Fruit fly (Drosophila melanogaster) whole organism, pupa: ENCODE measurements around the gene CG43345.

ENCODE experiments used
- CG10348 ChIP-seq: fragments of 200-800 bp; sonication (Bioruptor generic); IDR thresholded peaks from 2 replicates; pipeline ENCODE4 v1.3.6; 2022; ENCODE audit warnings: missing biosample characterization, missing genetic modification characterization
- CG12605 ChIP-seq: fragments of 200-800 bp; sonication (Bioruptor generic); IDR thresholded peaks from 2 replicates; pipeline ENCODE4 v1.3.6; 2022; ENCODE audit warnings: missing biosample characterization, missing genetic modification characterization
- CG13204 ChIP-seq: fragments of 200-800 bp; sonication (Bioruptor generic); optimal IDR thresholded peaks from 2 replicates; lab custom pipeline; 2018; ENCODE audit warnings: missing biosample characterization, mild to moderate bottlenecking, missing genetic modification characterization, moderate library complexity
- CG14655 ChIP-seq: fragments of 200-800 bp; sonication (Bioruptor generic); optimal IDR thresholded peaks from 3 replicates; lab custom pipeline; 2017; ENCODE audit warnings: mild to moderate bottlenecking, missing biosample characterization, missing genetic modification reagents, missing genetic modification characterization
- CG15710 ChIP-seq: fragments of 200-800 bp; sonication (Bioruptor generic); optimal IDR thresholded peaks from 2 replicates; lab custom pipeline; 2018; ENCODE audit warnings: missing biosample characterization, mild to moderate bottlenecking, missing genetic modification characterization, moderate library complexity
- CG17806 ChIP-seq: fragments of 200-800 bp; sonication (Bioruptor generic); optimal IDR thresholded peaks from 2 replicates; lab custom pipeline; 2018; ENCODE audit warnings: missing biosample characterization, mild to moderate bottlenecking, missing genetic modification characterization, moderate library complexity
- CG32121 ChIP-seq: fragments of 200-800 bp; sonication (Bioruptor generic); IDR thresholded peaks from 2 replicates; pipeline ENCODE4 v1.3.6; 2022; ENCODE audit warnings: missing biosample characterization, missing genetic modification characterization
- CG34367 ChIP-seq: fragments of 200-800 bp; sonication (Bioruptor generic); optimal IDR thresholded peaks from 2 replicates; lab custom pipeline; 2018; ENCODE audit warnings: missing biosample characterization, mild to moderate bottlenecking, missing genetic modification characterization
- CG4496 ChIP-seq: fragments of 200-800 bp; sonication (Bioruptor generic); IDR thresholded peaks from 3 replicates; pipeline ENCODE4 v1.3.6; 2022; ENCODE audit warnings: missing biosample characterization, missing genetic modification characterization
- CG8159 ChIP-seq: fragments of 200-800 bp; sonication (Bioruptor generic); optimal IDR thresholded peaks from 3 replicates; lab custom pipeline; 2018; ENCODE audit warnings: missing biosample characterization, mild to moderate bottlenecking, missing genetic modification characterization, moderate library complexity
- CG8301 ChIP-seq: fragments of 200-800 bp; sonication (Bioruptor generic); optimal IDR thresholded peaks from 2 replicates; lab custom pipeline; 2018; ENCODE audit warnings: missing biosample characterization, mild to moderate bottlenecking, missing genetic modification characterization
- CG9948 ChIP-seq: fragments of 200-800 bp; sonication (Bioruptor generic); optimal IDR thresholded peaks from 2 replicates; lab custom pipeline; 2018; ENCODE audit warnings: missing biosample characterization, mild to moderate bottlenecking, missing genetic modification characterization, moderate library complexity
- D1 ChIP-seq: fragments of 200-800 bp; sonication (Bioruptor generic); optimal IDR thresholded peaks from 2 replicates; lab custom pipeline; 2018; ENCODE audit warnings: missing biosample characterization, mild to moderate bottlenecking, missing genetic modification characterization, moderate library complexity
- EcR ChIP-seq: fragments of 200-800 bp; sonication (Bioruptor generic); optimal IDR thresholded peaks from 3 replicates; lab custom pipeline; 2019; ENCODE audit warnings: missing biosample characterization, missing genetic modification characterization, mild to moderate bottlenecking, moderate library complexity, missing genetic modification reagents
- Ets98B ChIP-seq: fragments of 200-800 bp; sonication (Bioruptor generic); IDR thresholded peaks from 2 replicates; pipeline ENCODE4 v1.3.6; 2022; ENCODE audit warnings: missing biosample characterization, missing genetic modification characterization
- Pif1A ChIP-seq: fragments of 200-800 bp; sonication (Bioruptor generic); optimal IDR thresholded peaks from 3 replicates; lab custom pipeline; 2016; ENCODE audit warnings: missing biosample characterization, missing genetic modification characterization
- Pif1B ChIP-seq: fragments of 200-800 bp; sonication (Bioruptor generic); optimal IDR thresholded peaks from 3 replicates; lab custom pipeline; 2016; ENCODE audit warnings: missing biosample characterization, missing genetic modification characterization
- Snoo ChIP-seq: fragments of 200-800 bp; sonication (Bioruptor generic); optimal IDR thresholded peaks from 3 replicates; lab custom pipeline; 2017; ENCODE audit warnings: missing biosample characterization, mild to moderate bottlenecking, missing genetic modification characterization, inconsistent platforms
- fd96Ca ChIP-seq: fragments of 200-800 bp; sonication (Bioruptor generic); IDR thresholded peaks from 3 replicates; pipeline ENCODE4 v1.3.6; 2022; ENCODE audit warnings: missing biosample characterization, missing genetic modification characterization
- gl ChIP-seq: fragments of 200-800 bp; sonication (Bioruptor generic); optimal IDR thresholded peaks from 2 replicates; lab custom pipeline; 2018; ENCODE audit warnings: missing biosample characterization, mild to moderate bottlenecking, missing genetic modification characterization
- rn ChIP-seq: fragments of 200-800 bp; sonication (Bioruptor generic); IDR thresholded peaks from 2 replicates; pipeline ENCODE4 v1.3.6; 2022; ENCODE audit warnings: missing biosample characterization, missing genetic modification characterization

CG43345 gene

dm6 chr2L:21168295-21169159 lies at the start of gene CG43345, which contains the start of the genes mAcon1 and CG43346:
Gene CG43345 (minus strand): TSS chr2L:21168581.
Gene mAcon1 (plus strand): TSS chr2L:21168570.
Gene CG43346 (minus strand): TSS chr2L:21168581.
- no peak for TF ChIP-seq Pif1B
- TF ChIP-seq CG10348 (GFP tag; lab: Robert Waterston, UW), result 0 out of 2 replicates have a peak, but pooled peaks have one; percentile 42
- peak; percentile 80 for TF ChIP-seq CG15710 (tag; lab: Kevin White, UChicago)
- no peak for TF ChIP-seq CG12605 (GFP tag; lab: Robert Waterston, UW)
- TF ChIP-seq CG4496, result peak; percentile 34; the same call in 1 of the 3 replicates
- peak; percentile 66 for TF ChIP-seq CG8301 (tag; lab: Kevin White, UChicago)
- peak; percentile 39 for TF ChIP-seq CG32121 (GFP tag; lab: Robert Waterston, UW)
- peak; percentile 76 for TF ChIP-seq CG8159 (tag; lab: Kevin White, UChicago)
- peak; percentile 52 for TF ChIP-seq CG17806 (tag; lab: Kevin White, UChicago)
- no peak for TF ChIP-seq rn (GFP tag; lab: Robert Waterston, UW)
- TF ChIP-seq Pif1A, result no peak
- no peak for TF ChIP-seq Ets98B
- no peak for TF ChIP-seq CG34367
- no peak for TF ChIP-seq CG13204 (GFP tag; lab: Kevin White, UChicago)
- TF ChIP-seq CG9948 (tag; lab: Kevin White, UChicago), result peak; percentile 62
- peak; percentile 71 for TF ChIP-seq fd96Ca (GFP tag; lab: Robert Waterston, UW)
- no peak for TF ChIP-seq D1 (tag; lab: Kevin White, UChicago)
- TF ChIP-seq EcR, result no peak
- no peak for TF ChIP-seq CG14655 (GFP tag; lab: Kevin White, UChicago)
- peak; percentile 68 for TF ChIP-seq Snoo (tag; lab: Kevin White, UChicago)
- peak; percentile 17 for TF ChIP-seq gl

- TF ChIP-seq D1 (tag; lab: Kevin White, UChicago), result peak; percentile 17
- TF ChIP-seq CG32121 (GFP tag; lab: Robert Waterston, UW), result peak; percentile 24; the same call in 1 of the 2 replicates
- TF ChIP-seq CG4496, result peak; percentile 51; the same call in 1 of the 3 replicates
- no peak for TF ChIP-seq Pif1A
- peak; percentile 35 for TF ChIP-seq Snoo (tag; lab: Kevin White, UChicago)
- TF ChIP-seq CG12605 (GFP tag; lab: Robert Waterston, UW), result no peak; the same call in 1 of the 2 replicates
- no peak for TF ChIP-seq CG8159 (tag; lab: Kevin White, UChicago)
- no peak for TF ChIP-seq EcR
- TF ChIP-seq Ets98B, result peak; percentile 38; the same call in 1 of the 2 replicates
- TF ChIP-seq Pif1B, result no peak
These were observed 46.6 kb upstream of the CG43345 start for dm6 chr2L:21214961-21215362.

dm6 chr2L:21206193-21206592 lies 37.8 kb upstream of the CG43345 start, which contains the start of gene clumsy:
Gene clumsy (plus strand): TSS chr2L:21206493.
- TF ChIP-seq CG4496 (0 out of 3 replicates have a peak, but pooled peaks have one; percentile 23), CG34367 (no peak)

dm6 chr2L:21202702-21203101 lies 34.3 kb upstream of the CG43345 start, which contains the start of gene CG31988:
Gene CG31988 (minus strand): TSS chr2L:21202802.
- TF ChIP-seq CG8159 (tag; lab: Kevin White, UChicago) (no peak), CG34367 (no peak), fd96Ca (GFP tag; lab: Robert Waterston, UW) (no peak), Pif1A (no peak), CG14655 (GFP tag; lab: Kevin White, UChicago) (no peak), CG8301 (tag; lab: Kevin White, UChicago) (no peak), D1 (tag; lab: Kevin White, UChicago) (no peak), CG13204 (GFP tag; lab: Kevin White, UChicago) (no peak), rn (GFP tag; lab: Robert Waterston, UW) (no peak), CG15710 (tag; lab: Kevin White, UChicago) (no peak)

- TF ChIP-seq Ets98B, result no peak
- no peak for TF ChIP-seq CG15710 (tag; lab: Kevin White, UChicago)
- TF ChIP-seq EcR, result no peak
- no peak for TF ChIP-seq CG32121 (GFP tag; lab: Robert Waterston, UW)
- no peak for TF ChIP-seq CG12605 (GFP tag; lab: Robert Waterston, UW)
- no peak for TF ChIP-seq fd96Ca (GFP tag; lab: Robert Waterston, UW)
- TF ChIP-seq CG8301 (tag; lab: Kevin White, UChicago), result no peak
- TF ChIP-seq CG17806 (tag; lab: Kevin White, UChicago), result no peak
- TF ChIP-seq CG13204 (GFP tag; lab: Kevin White, UChicago), result no peak
- TF ChIP-seq rn (GFP tag; lab: Robert Waterston, UW), result no peak
- no peak for TF ChIP-seq CG9948 (tag; lab: Kevin White, UChicago)
- no peak for TF ChIP-seq CG14655 (GFP tag; lab: Kevin White, UChicago)
- TF ChIP-seq CG34367, result no peak
- TF ChIP-seq CG8159 (tag; lab: Kevin White, UChicago), result no peak
- TF ChIP-seq gl, result no peak
- TF ChIP-seq Snoo (tag; lab: Kevin White, UChicago), result no peak
These were observed 31.9 kb upstream of the CG43345 start, which contains the start of gene CG31624 for dm6 chr2L:21200275-21200674. Gene CG31624 (minus strand): TSS chr2L:21200375.
